Fruit fly (Drosophila melanogaster) whole organism, embryonic: ENCODE results near the gene dyl.

Experiments
- ATbp ChIP-seq: fragments of 200-800 bp; sonication (Bioruptor generic); optimal IDR thresholded peaks from 2 replicates; lab custom pipeline; 2017; ENCODE audit warnings: missing biosample characterization, mild to moderate bottlenecking, missing genetic modification characterization, missing genetic modification reagents
- Bdp1 ChIP-seq: fragments of 200-800 bp; sonication (Bioruptor generic); optimal IDR thresholded peaks from 3 replicates; lab custom pipeline; 2016; ENCODE audit warnings: missing biosample characterization, missing genetic modification characterization
- Bgb ChIP-seq: fragments of 200-800 bp; sonication (Bioruptor generic); IDR thresholded peaks from 2 replicates; pipeline ENCODE4 v1.3.6; 2022; ENCODE audit warnings: missing biosample characterization, missing genetic modification characterization; ENCODE audit not compliant: partially characterized antibody
- CG11093 ChIP-seq: fragments of 200-800 bp; sonication (Bioruptor generic); IDR thresholded peaks from 3 replicates; pipeline ENCODE4 v1.3.6; 2022; ENCODE audit warnings: missing biosample characterization, missing genetic modification characterization
- CG11695 ChIP-seq: fragments of 200-800 bp; sonication (Bioruptor generic); IDR thresholded peaks from 3 replicates; pipeline ENCODE4 v1.3.6; 2022; ENCODE audit warnings: missing biosample characterization, missing genetic modification characterization
- CG12769 ChIP-seq: fragments of 200-800 bp; sonication (Bioruptor generic); optimal IDR thresholded peaks from 2 replicates; lab custom pipeline; 2019; ENCODE audit warnings: missing biosample characterization, mild to moderate bottlenecking, missing genetic modification characterization, moderate library complexity
- CG1603 ChIP-seq: fragments of 200-800 bp; sonication (Bioruptor generic); optimal IDR thresholded peaks from 2 replicates; lab custom pipeline; 2019; ENCODE audit warnings: missing biosample characterization, mild to moderate bottlenecking, missing genetic modification characterization, moderate library complexity
- CG17186 ChIP-seq: fragments of 200-800 bp; sonication (Bioruptor generic); optimal IDR thresholded peaks from 3 replicates; lab custom pipeline; 2017; ENCODE audit warnings: missing biosample characterization, missing genetic modification reagents, missing genetic modification characterization
- CG17568 ChIP-seq: fragments of 200-800 bp; sonication (Bioruptor generic); optimal IDR thresholded peaks from 2 replicates; lab custom pipeline; 2018; ENCODE audit warnings: missing biosample characterization, mild to moderate bottlenecking, missing genetic modification characterization, moderate library complexity
- CG18476 ChIP-seq: fragments of 200-800 bp; sonication (Bioruptor generic); optimal IDR thresholded peaks from 2 replicates; lab custom pipeline; 2016; ENCODE audit warnings: missing biosample characterization, mild to moderate bottlenecking, missing genetic modification characterization
- CG18599 ChIP-seq: fragments of 200-800 bp; sonication (Bioruptor generic); optimal IDR thresholded peaks from 3 replicates; lab custom pipeline; 2017; ENCODE audit warnings: missing biosample characterization, missing genetic modification characterization, mild to moderate bottlenecking, moderate library complexity, missing genetic modification reagents
- CG2199 ChIP-seq: fragments of 200-800 bp; sonication (Bioruptor generic); IDR thresholded peaks from 3 replicates; pipeline ENCODE4 v1.3.6; 2022; ENCODE audit warnings: missing biosample characterization, missing genetic modification characterization
- CG33213 ChIP-seq: fragments of 200-800 bp; sonication (Bioruptor generic); optimal IDR thresholded peaks from 3 replicates; lab custom pipeline; 2016; ENCODE audit warnings: missing biosample characterization, missing genetic modification characterization
- CG34376 ChIP-seq: fragments of 200-800 bp; sonication (Bioruptor generic); optimal IDR thresholded peaks from 2 replicates; lab custom pipeline; 2018; ENCODE audit warnings: missing biosample characterization, mild to moderate bottlenecking, missing genetic modification characterization
- CG34422 ChIP-seq: fragments of 200-800 bp; sonication (Bioruptor generic); IDR thresholded peaks from 3 replicates; pipeline ENCODE4 v1.3.6; 2022; ENCODE audit warnings: missing biosample characterization, missing genetic modification characterization
- CG4328 ChIP-seq: fragments of 200-800 bp; sonication (Bioruptor generic); optimal IDR thresholded peaks from 3 replicates; lab custom pipeline; 2017; ENCODE audit warnings: missing biosample characterization, missing genetic modification reagents, missing genetic modification characterization
- CG5953 ChIP-seq: fragments of 200-800 bp; sonication (Bioruptor generic); IDR thresholded peaks from 2 replicates; pipeline ENCODE4 v1.3.6; 2022; ENCODE audit warnings: missing biosample characterization, missing genetic modification characterization
- CG7839 ChIP-seq: fragments of 200-800 bp; sonication (Bioruptor generic); optimal IDR thresholded peaks from 3 replicates; lab custom pipeline; 2018; ENCODE audit warnings: missing biosample characterization, mild to moderate bottlenecking, missing genetic modification characterization, moderate library complexity
- CG7963 ChIP-seq: fragments of 200-800 bp; sonication (Bioruptor generic); IDR thresholded peaks from 3 replicates; pipeline ENCODE4 v1.3.6; 2022; ENCODE audit warnings: missing biosample characterization, missing genetic modification characterization; ENCODE audit not compliant: partially characterized antibody
- CG8924 ChIP-seq: fragments of 200-800 bp; optimal IDR thresholded peaks from 3 replicates; lab custom pipeline; 2019; ENCODE audit warnings: missing biosample characterization, mild to moderate bottlenecking, missing genetic modification characterization, moderate library complexity
- CG9932 ChIP-seq: fragments of 200-800 bp; sonication (Bioruptor generic); IDR thresholded peaks from 2 replicates; pipeline ENCODE4 v1.3.6; 2022; ENCODE audit warnings: missing biosample characterization, missing genetic modification characterization
- CTCF ChIP-seq: fragments of 200-800 bp; sonication (Bioruptor generic); optimal IDR thresholded peaks from 2 replicates; lab custom pipeline; 2017; ENCODE audit warnings: missing biosample characterization, mild to moderate bottlenecking, missing genetic modification characterization, moderate library complexity
- D19B ChIP-seq: fragments of 200-800 bp; sonication (Bioruptor generic); optimal IDR thresholded peaks from 2 replicates; lab custom pipeline; 2017; ENCODE audit warnings: missing biosample characterization, mild to moderate bottlenecking, missing genetic modification characterization
- Dp ChIP-seq: fragments of 200-800 bp; sonication (Bioruptor generic); optimal IDR thresholded peaks from 2 replicates; lab custom pipeline; 2018; ENCODE audit warnings: missing biosample characterization, mild to moderate bottlenecking, missing genetic modification characterization, moderate library complexity
- Ets97D ChIP-seq: fragments of 200-800 bp; sonication (Bioruptor generic); optimal IDR thresholded peaks from 3 replicates; lab custom pipeline; 2016; ENCODE audit warnings: missing biosample characterization, missing genetic modification characterization
- HmgD ChIP-seq: fragments of 200-800 bp; sonication (Bioruptor generic); optimal IDR thresholded peaks from 3 replicates; lab custom pipeline; 2016; ENCODE audit warnings: missing biosample characterization, missing genetic modification characterization
- Hr39 ChIP-seq: fragments of >200 bp; optimal IDR thresholded peaks from 2 replicates; lab custom pipeline; 2017
- Kr ChIP-seq: fragments of 200-800 bp; sonication (Bioruptor generic); optimal IDR thresholded peaks from 2 replicates; lab custom pipeline; 2017; ENCODE audit warnings: missing biosample characterization, mild to moderate bottlenecking, missing genetic modification characterization
- Med ChIP-seq: fragments of 200-800 bp; sonication (Bioruptor generic); peaks from one replicate; lab custom pipeline; 2016; ENCODE audit warnings: missing biosample characterization, missing genetic modification characterization, mild to moderate bottlenecking, inconsistent platforms, moderate library complexity
- Nf-YB ChIP-seq: fragments of 200-800 bp; sonication (Bioruptor generic); optimal IDR thresholded peaks from 3 replicates; lab custom pipeline; 2019; ENCODE audit warnings: missing biosample characterization, mild to moderate bottlenecking, missing genetic modification characterization, moderate library complexity
- Oaz ChIP-seq: fragments of 200-800 bp; sonication (Bioruptor generic); IDR thresholded peaks from 2 replicates; pipeline ENCODE4 v1.3.6; 2022; ENCODE audit warnings: missing biosample characterization, missing genetic modification characterization
- Poxn ChIP-seq: fragments of 200-800 bp; sonication (Bioruptor generic); IDR thresholded peaks from 2 replicates; pipeline ENCODE4 v1.3.6; 2022; ENCODE audit warnings: missing biosample characterization, missing genetic modification characterization
- Rfx ChIP-seq: fragments of 200-800 bp; sonication (Bioruptor generic); IDR thresholded peaks from 2 replicates; pipeline ENCODE4 v1.3.6; 2022; ENCODE audit warnings: missing biosample characterization, missing genetic modification characterization
- Rx ChIP-seq: fragments of 200-800 bp; sonication (Bioruptor generic); IDR thresholded peaks from 2 replicates; pipeline ENCODE4 v1.3.6; 2022; ENCODE audit warnings: missing biosample characterization, missing genetic modification characterization
- Side ChIP-seq: fragments of 200-800 bp; sonication (Bioruptor generic); optimal IDR thresholded peaks from 2 replicates; lab custom pipeline; 2016; ENCODE audit warnings: missing biosample characterization, missing genetic modification characterization
- amos ChIP-seq: fragments of 200-800 bp; sonication (Bioruptor generic); IDR thresholded peaks from 2 replicates; pipeline ENCODE4 v1.3.6; 2022; ENCODE audit warnings: missing biosample characterization, missing genetic modification characterization; ENCODE audit not compliant: partially characterized antibody
- da ChIP-seq: fragments of 200-800 bp; sonication (Bioruptor generic); optimal IDR thresholded peaks from 2 replicates; lab custom pipeline; 2016; ENCODE audit warnings: missing biosample characterization, missing genetic modification characterization
- ems ChIP-seq: fragments of 200-800 bp; sonication (Bioruptor generic); optimal IDR thresholded peaks from 3 replicates; lab custom pipeline; 2016; ENCODE audit warnings: missing biosample characterization, missing genetic modification characterization
- esg ChIP-seq: fragments of 200-800 bp; sonication (Bioruptor generic); conservative IDR thresholded peaks from 2 replicates; pipeline ENCODE4 v1.3.6; 2022; ENCODE audit warnings: missing biosample characterization, missing genetic modification characterization
- exex ChIP-seq: fragments of 200-800 bp; sonication (Bioruptor generic); optimal IDR thresholded peaks from 4 replicates; lab custom pipeline; 2018; ENCODE audit warnings: missing biosample characterization, mild to moderate bottlenecking, missing genetic modification characterization, moderate library complexity
- fd64A ChIP-seq: fragments of 200-800 bp; sonication (Bioruptor generic); optimal IDR thresholded peaks from 3 replicates; lab custom pipeline; 2018; ENCODE audit warnings: missing biosample characterization, mild to moderate bottlenecking, missing genetic modification characterization
- kay ChIP-seq: fragments of 200-800 bp; sonication (Bioruptor generic); optimal IDR thresholded peaks from 2 replicates; lab custom pipeline; 2016; ENCODE audit warnings: missing biosample characterization, missing genetic modification characterization
- lmd ChIP-seq: fragments of 200-800 bp; sonication (Bioruptor generic); IDR thresholded peaks from 2 replicates; pipeline ENCODE4 v1.3.6; 2022; ENCODE audit warnings: missing biosample characterization, missing genetic modification characterization
- pb ChIP-seq: fragments of 200-800 bp; sonication (Bioruptor generic); optimal IDR thresholded peaks from 3 replicates; lab custom pipeline; 2016; ENCODE audit warnings: missing biosample characterization, missing genetic modification characterization
- pho ChIP-seq: fragments of 200-800 bp; sonication (Bioruptor generic); optimal IDR thresholded peaks from 2 replicates; lab custom pipeline; 2016; ENCODE audit warnings: missing biosample characterization, missing genetic modification characterization
- psq ChIP-seq: fragments of 200-800 bp; sonication (Bioruptor generic); optimal IDR thresholded peaks from 2 replicates; lab custom pipeline; 2017; ENCODE audit warnings: missing biosample characterization, missing genetic modification characterization
- pzg ChIP-seq: fragments of 200-800 bp; sonication (Bioruptor generic); optimal IDR thresholded peaks from 3 replicates; lab custom pipeline; 2018; ENCODE audit warnings: missing biosample characterization, mild to moderate bottlenecking, missing genetic modification characterization, moderate library complexity
- sens ChIP-seq: fragments of 200-800 bp; sonication (Bioruptor generic); peaks from one replicate; lab custom pipeline; 2016; ENCODE audit warnings: missing biosample characterization, missing genetic modification characterization
- twi ChIP-seq: fragments of 200-800 bp; optimal IDR thresholded peaks from 2 replicates; lab custom pipeline; 2019; ENCODE audit warnings: missing biosample characterization, mild to moderate bottlenecking, missing genetic modification characterization, moderate library complexity
- unc-4 ChIP-seq: fragments of 200-800 bp; sonication (Bioruptor generic); IDR thresholded peaks from 2 replicates; pipeline ENCODE4 v1.3.6; 2022; ENCODE audit warnings: missing biosample characterization, missing genetic modification characterization; ENCODE audit not compliant: partially characterized antibody

The dyl gene

dm6 chr3L:4293304-4293703 lies 14.2 kb downstream of the dyl start:
- TF ChIP-seq kay (GFP tag; lab: Kevin White, UChicago), result no peak
- peak; percentile 72 for TF ChIP-seq sens (GFP tag; lab: Kevin White, UChicago)
- peak; percentile 72 for TF ChIP-seq Med (GFP tag; lab: Kevin White, UChicago)

- TF ChIP-seq fd64A (GFP tag; lab: Kevin White, UChicago) (no peak), Poxn (no peak), exex (tag; lab: Kevin White, UChicago) (peak; percentile 19), Rx (GFP tag; lab: Robert Waterston, UW) (no peak), CG7839 (tag; lab: Kevin White, UChicago) (peak; percentile 7), HmgD (GFP tag; lab: Kevin White, UChicago) (peak; percentile 17), da (no peak), D19B (no peak), pho (no peak), CG1603 (tag; lab: Kevin White, UChicago) (peak; percentile 64), CG12769 (tag; lab: Kevin White, UChicago) (no peak), Nf-YB (GFP tag; lab: Kevin White, UChicago) (no peak), CG34376 (GFP tag; lab: Kevin White, UChicago) (peak; percentile 41), CG18599 (no peak), Ets97D (peak; percentile 71), CG7963 (GFP tag; lab: Robert Waterston, UW) (no peak), ems (GFP tag; lab: Kevin White, UChicago) (peak; percentile 45), CG33213 (GFP tag; lab: Kevin White, UChicago) (peak; percentile 61), amos (GFP tag; lab: Robert Waterston, UW) (no peak), CG34422 (GFP tag; lab: Robert Waterston, UW) (no peak), psq (GFP tag; lab: Kevin White, UChicago) (no peak), Rfx (GFP tag; lab: Robert Waterston, UW) (0 out of 2 replicates have a peak, but pooled peaks have one; percentile 23), CG17568 (GFP tag; lab: Kevin White, UChicago) (no peak), CG2199 (GFP tag; lab: Robert Waterston, UW) (no peak), CG17186 (GFP tag; lab: Kevin White, UChicago) (peak; percentile 2), CTCF (peak; percentile 19), lmd (GFP tag; lab: Robert Waterston, UW) (no peak), CG5953 (GFP tag; lab: Robert Waterston, UW) (no peak), Kr (no peak), pzg (peak; percentile 91), unc-4 (GFP tag; lab: Robert Waterston, UW) (peak; percentile 29; the same call in 1 of the 2 replicates), CG11695 (GFP tag; lab: Robert Waterston, UW) (0 out of 3 replicates have a peak, but pooled peaks have one; percentile 18), CG4328 (no peak), CG8924 (tag; lab: Kevin White, UChicago) (peak; percentile 67), ATbp (no peak), twi (tag; lab: Kevin White, UChicago) (peak; percentile 7), Bdp1 (GFP tag; lab: Kevin White, UChicago) (no peak), esg (GFP tag; lab: Robert Waterston, UW) (no peak), CG11093 (GFP tag; lab: Robert Waterston, UW) (no peak), CG18476 (GFP tag; lab: Kevin White, UChicago) (no peak), Dp (GFP tag; lab: Kevin White, UChicago) (peak; percentile 35), Oaz (GFP tag; lab: Robert Waterston, UW) (no peak), CG9932 (no peak), Hr39 (lab: Kevin White, UChicago) (no peak), pb (GFP tag; lab: Kevin White, UChicago) (no peak), Side (GFP tag; lab: Kevin White, UChicago) (no peak), Bgb (GFP tag; lab: Robert Waterston, UW) (no peak)
Measured at dm6 chr3L:4292120-4292697, 15.3 kb downstream of the dyl start, which contains the start of the genes CG15012 and Fdx2. TSS of gene CG15012 (minus strand) at chr3L:4292246. TSS of gene Fdx2 (plus strand) at chr3L:4292482.
